Fruit fly (Drosophila melanogaster): ENCODE results near the gene Hsp68.

The Hsp68 gene

DNA sequence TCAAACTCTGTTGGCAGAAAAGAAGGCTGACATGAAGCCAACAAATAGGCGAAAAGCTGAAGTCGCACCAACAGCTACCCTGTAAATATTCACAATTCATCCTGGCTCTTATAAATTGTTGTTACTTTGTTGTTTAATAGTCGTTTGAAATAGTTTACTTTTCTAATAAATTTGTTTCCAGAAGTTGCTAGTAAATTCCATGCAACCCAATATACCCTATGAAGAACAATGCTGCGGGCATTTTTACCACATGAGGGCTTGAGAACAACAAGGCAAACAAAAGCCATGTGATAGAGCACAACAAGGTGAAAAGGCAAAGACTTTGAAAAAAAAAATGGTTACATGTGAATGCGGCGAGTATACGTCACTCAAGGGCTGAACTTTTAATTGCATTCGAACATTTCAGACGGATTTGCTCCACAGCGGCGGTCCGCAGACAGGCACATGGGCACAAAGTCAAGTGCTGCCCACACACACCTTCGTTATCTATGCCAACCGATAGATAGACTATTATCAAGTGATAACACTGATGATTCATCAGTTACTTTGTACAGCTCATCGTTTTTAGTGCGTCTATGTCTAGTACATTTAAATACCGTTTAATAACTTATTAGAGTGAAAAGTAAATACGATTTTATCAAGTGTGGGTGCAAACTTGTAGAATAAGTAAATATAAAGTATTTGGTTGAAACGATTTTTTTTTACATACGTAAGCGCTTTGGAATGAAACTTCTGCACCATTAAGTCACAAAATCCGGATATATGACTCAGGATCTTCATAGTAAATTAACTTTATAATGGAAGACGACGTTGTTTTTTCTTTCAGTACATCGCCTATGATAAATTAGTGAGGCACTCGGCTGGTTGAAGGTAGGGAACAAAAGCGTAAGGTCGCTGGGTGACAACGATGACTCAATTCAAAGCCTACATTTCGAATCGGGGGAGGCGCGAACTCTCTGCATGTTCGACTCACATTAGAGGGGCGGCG is 42.2 kb upstream of the Hsp68 start (continued):
- TF ChIP-seq Eip93F (GFP tag; optimal IDR thresholded peaks at IDR 0.05) (no peak), salr (GFP tag; optimal IDR thresholded peaks at IDR 0.05) (peak; percentile 33 to 66), CG8119 (GFP tag; IDR thresholded peaks at IDR 0.05) (peak; percentile 77), CG10631 (GFP tag; optimal IDR thresholded peaks at IDR 0.05) (peak; percentile 66), CG1621 (tag; optimal IDR thresholded peaks at IDR 0.05) (no peak), CG6276 (GFP tag; optimal IDR thresholded peaks at IDR 0.05) (peak; percentile 43), Eip78C (GFP tag) (peak; percentile 88), fd85E (GFP tag; optimal IDR thresholded peaks at IDR 0.05) (peak; percentile 34), lz (GFP tag; optimal IDR thresholded peaks at IDR 0.05) (peak; percentile 67), CG6163 (GFP tag; IDR thresholded peaks at IDR 0.05) (peak; percentile 89), CG7368 (GFP tag; optimal IDR thresholded peaks at IDR 0.05) (peak; percentile 72), CG8319 (GFP tag; optimal IDR thresholded peaks at IDR 0.05) (peak; percentile 42), esn (GFP tag; optimal IDR thresholded peaks at IDR 0.05) (peak; percentile 76), CG34406 (GFP tag; optimal IDR thresholded peaks at IDR 0.05) (peak; percentile 53), cyc (GFP tag; optimal IDR thresholded peaks at IDR 0.05) (peak; percentile 75), net (GFP tag; optimal IDR thresholded peaks at IDR 0.05) (peak; percentile 68), Sox14 (GFP tag; optimal IDR thresholded peaks at IDR 0.05) (peak; percentile 89), CG8632 (GFP tag; optimal IDR thresholded peaks at IDR 0.05) (peak; percentile 39), dac (GFP tag; optimal IDR thresholded peaks at IDR 0.05) (peak; percentile 25), Lpt (GFP tag; optimal IDR thresholded peaks at IDR 0.05) (peak; percentile 67), Hr39 (GFP tag; optimal IDR thresholded peaks at IDR 0.05) (peak; percentile 87), Blimp-1 (GFP tag; optimal IDR thresholded peaks at IDR 0.05) (peak; percentile 4), dsx (GFP tag; optimal IDR thresholded peaks at IDR 0.05; ENCODE audit: poor library complexity, severe bottlenecking) (peak; percentile 25), Hr38 (GFP tag; optimal IDR thresholded peaks at IDR 0.05) (no peak), CG11902 (GFP tag; optimal IDR thresholded peaks at IDR 0.05) (peak; percentile 41), Gug (GFP tag; IDR thresholded peaks at IDR 0.05) (peak; percentile 74), Smox (GFP tag; optimal IDR thresholded peaks at IDR 0.05) (no peak), CG16779 (tag; optimal IDR thresholded peaks at IDR 0.05) (no peak), Sox102F (GFP tag; optimal IDR thresholded peaks at IDR 0.05) (peak; percentile 58), CG10669 (GFP tag; optimal IDR thresholded peaks at IDR 0.05) (peak; percentile 48)

dm6 chr3R:24093430-24093829 is 36.3 kb upstream of the Hsp68 start:
- TF ChIP-seq Ets96B (tag; optimal IDR thresholded peaks at IDR 0.05) (no peak), CG9139 (GFP tag; optimal IDR thresholded peaks at IDR 0.05) (no peak), Hr4 (GFP tag; optimal IDR thresholded peaks at IDR 0.05) (peak; percentile 2), Eip78C (GFP tag) (peak; percentile 53), CG6792 (GFP tag; optimal IDR thresholded peaks at IDR 0.05) (no peak), CG31627 (GFP tag; optimal IDR thresholded peaks at IDR 0.05) (no peak)

DNA sequence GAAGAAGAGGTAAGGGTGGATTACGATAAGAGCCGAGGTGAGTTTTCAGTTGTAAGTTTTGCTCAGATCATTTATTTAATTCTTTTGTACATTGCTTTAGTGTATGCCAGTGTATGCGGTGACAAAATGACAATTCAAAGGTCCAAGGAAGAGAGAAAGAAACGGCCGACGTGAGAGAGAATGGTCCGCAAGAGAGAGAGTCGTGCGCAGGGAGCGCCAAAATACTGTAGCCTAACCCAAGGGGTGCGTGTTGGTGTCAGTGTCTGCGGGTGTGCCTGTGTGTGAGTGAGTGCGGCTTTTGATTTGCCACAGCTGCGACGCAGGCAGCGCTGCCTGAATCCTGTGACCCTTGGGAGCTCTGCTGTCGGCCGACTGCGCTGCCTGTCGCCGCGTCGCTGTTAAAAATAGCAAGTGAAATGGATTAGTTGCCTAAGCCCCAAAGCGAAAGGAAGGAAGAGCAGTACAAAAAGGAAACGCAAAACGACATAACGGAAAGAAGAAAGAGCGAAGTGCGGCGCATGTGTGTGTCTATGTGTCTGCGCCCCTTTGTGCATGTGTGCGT is 35.6 kb upstream of the Hsp68 start:
- TF ChIP-seq topi (GFP tag; optimal IDR thresholded peaks at IDR 0.05), result no peak
- no peak for TF ChIP-seq Sox15 (GFP tag; optimal IDR thresholded peaks at IDR 0.05)
- TF ChIP-seq salr (GFP tag; optimal IDR thresholded peaks at IDR 0.05), result no peak
- TF ChIP-seq Sox14 (GFP tag; optimal IDR thresholded peaks at IDR 0.05), result no peak
- TF ChIP-seq ss (GFP tag; optimal IDR thresholded peaks at IDR 0.05), result peak in 1 of 2 experiments; percentile 18
- TF ChIP-seq Hr39 (GFP tag; optimal IDR thresholded peaks at IDR 0.05), result no peak
- TF ChIP-seq CG6808 (GFP tag; optimal IDR thresholded peaks at IDR 0.05), result peak; percentile 18
- TF ChIP-seq CG11294 (GFP tag; IDR thresholded peaks at IDR 0.05), result no peak
- TF ChIP-seq achi (GFP tag; optimal IDR thresholded peaks at IDR 0.05), result no peak
- TF ChIP-seq CG32006 (GFP tag; optimal IDR thresholded peaks at IDR 0.05), result no peak
- no peak for TF ChIP-seq Ets21C (GFP tag; optimal IDR thresholded peaks at IDR 0.05)
- no peak for TF ChIP-seq Eip78C (GFP tag)
- TF ChIP-seq Ets96B (tag; optimal IDR thresholded peaks at IDR 0.05), result no peak

All from whole organism, prepupa.